Fruit fly (Drosophila melanogaster): ENCODE data around the gene CG14770.

DNA sequence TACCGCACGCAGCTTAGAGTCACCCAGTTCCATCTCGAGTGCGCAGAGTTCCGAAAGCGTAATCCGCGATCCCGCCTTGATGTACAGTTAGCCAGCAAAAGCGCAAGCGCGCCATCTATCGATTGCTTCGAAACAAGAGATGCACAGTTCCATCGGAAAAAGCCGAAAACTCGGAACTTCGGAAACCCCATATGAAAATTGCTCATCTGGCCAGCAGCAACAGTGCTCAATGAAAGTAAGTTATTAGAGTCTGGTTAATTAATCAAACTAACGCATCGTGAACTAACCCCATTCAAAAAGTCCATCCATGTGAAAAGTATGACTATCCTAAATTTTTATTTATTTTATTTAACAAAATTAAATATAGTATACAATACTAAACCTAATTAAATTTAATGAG is 11.5 kb upstream of the CG14770 start, which contains the start of gene png:
- TF ChIP-seq Hr78 (GFP tag; optimal IDR thresholded peaks at IDR 0.05) (no peak), Myc (optimal IDR thresholded peaks at IDR 0.05) (no peak), h (GFP tag; optimal IDR thresholded peaks at IDR 0.05) (no peak)
